Fruit fly (Drosophila melanogaster): ENCODE measurements around the gene bond.

The bond gene

DNA sequence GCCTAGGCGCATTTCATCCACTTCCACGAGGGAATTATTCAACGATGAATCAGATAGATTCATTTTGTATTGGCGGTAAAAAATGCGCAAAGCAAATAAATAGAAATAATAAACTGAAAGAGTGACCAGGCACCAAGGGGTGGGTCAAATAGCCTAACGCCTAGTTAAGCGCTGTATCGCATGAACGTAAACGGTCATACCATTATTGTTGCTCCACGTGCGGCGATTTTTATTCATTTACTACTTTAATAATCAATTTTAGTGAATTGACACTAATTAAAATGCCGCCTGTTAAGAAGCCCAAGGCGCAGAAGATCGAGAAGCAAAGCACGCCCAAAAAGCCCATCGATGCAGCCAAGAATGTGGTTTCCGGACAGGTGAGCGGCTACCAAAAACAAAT lies 34.1 kb downstream of the bond start, which contains the start of the genes CG33107 and CG6937 (continued):
- TF ChIP-seq Adf1 (GFP tag; IDR thresholded peaks at IDR 0.05) (no peak), Max (GFP tag; optimal IDR thresholded peaks at IDR 0.05) (peak; percentile 87), CG11560 (tag; IDR thresholded peaks at IDR 0.05) (no peak), CG7786 (GFP tag; optimal IDR thresholded peaks at IDR 0.05) (no peak), fd96Cb (tag; optimal IDR thresholded peaks at IDR 0.05) (no peak), stwl (tag; optimal IDR thresholded peaks at IDR 0.05) (peak; percentile 71), z (GFP tag; IDR thresholded peaks at IDR 0.05) (no peak), ash1 (GFP tag; optimal IDR thresholded peaks at IDR 0.05) (no peak), Opbp (GFP tag; IDR thresholded peaks at IDR 0.05; ENCODE audit: partially characterized antibody) (0 out of 3 replicates have a peak, but pooled peaks have one; percentile 48), CG2889 (GFP tag; IDR thresholded peaks at IDR 0.05) (no peak), Hr3 (GFP tag; optimal IDR thresholded peaks at IDR 0.05) (no peak), ara (GFP tag; IDR thresholded peaks at IDR 0.05) (no peak), CG9797 (GFP tag; optimal IDR thresholded peaks at IDR 0.05) (peak; percentile 82), CG1603 (tag; optimal IDR thresholded peaks at IDR 0.05) (peak; percentile 65), CG8765 (GFP tag; IDR thresholded peaks at IDR 0.05) (no peak), row (GFP tag; IDR thresholded peaks at IDR 0.05) (no peak), GATAe (GFP tag; conservative IDR thresholded peaks at IDR 0.05) (no peak), CG17186 (GFP tag; optimal IDR thresholded peaks at IDR 0.05) (peak; percentile 34), Sin3A (optimal IDR thresholded peaks at IDR 0.05) (peak; percentile 47), D (optimal IDR thresholded peaks at IDR 0.05) (no peak), D (GFP tag; optimal IDR thresholded peaks at IDR 0.05) (no peak), CG17568 (GFP tag; optimal IDR thresholded peaks at IDR 0.05) (no peak), CG8478 (optimal IDR thresholded peaks at IDR 0.05) (no peak), CG13123 (GFP tag; optimal IDR thresholded peaks at IDR 0.05) (no peak), CG2120 (GFP tag; optimal IDR thresholded peaks at IDR 0.05) (no peak), dati (GFP tag; IDR thresholded peaks at IDR 0.05) (no peak), kah (GFP tag; optimal IDR thresholded peaks at IDR 0.05) (no peak), CG12659 (GFP tag; optimal IDR thresholded peaks at IDR 0.05) (peak; percentile 46), CG4424 (GFP tag; optimal IDR thresholded peaks at IDR 0.05) (no peak), Ets97D (GFP tag; optimal IDR thresholded peaks at IDR 0.05) (peak; percentile 30), CG4404 (GFP tag; IDR thresholded peaks at IDR 0.05) (no peak), odd (GFP tag; optimal IDR thresholded peaks at IDR 0.05) (no peak), CG31388 (GFP tag; optimal IDR thresholded peaks at IDR 0.05) (no peak), salm (tag; optimal IDR thresholded peaks at IDR 0.05) (no peak), Xbp1 (GFP tag; optimal IDR thresholded peaks at IDR 0.05) (no peak), Fer3 (tag; optimal IDR thresholded peaks at IDR 0.05) (no peak), slp2 (GFP tag; optimal IDR thresholded peaks at IDR 0.05) (no peak), CG7745 (tag; optimal IDR thresholded peaks at IDR 0.05) (no peak), ci (GFP tag; IDR thresholded peaks at IDR 0.05) (no peak), pzg (GFP tag; optimal IDR thresholded peaks at IDR 0.05) (peak; percentile 76), h (optimal IDR thresholded peaks at IDR 0.05) (no peak), CG17829 (tag; optimal IDR thresholded peaks at IDR 0.05) (peak; percentile 17), Antp (GFP tag; optimal IDR thresholded peaks at IDR 0.05) (no peak), CG43689 (GFP tag; IDR thresholded peaks at IDR 0.05) (no peak), ftz-f1 (GFP tag; optimal IDR thresholded peaks at IDR 0.05) (peak; percentile 86), NC2β (GFP tag; optimal IDR thresholded peaks at IDR 0.05) (no peak), BtbVII (GFP tag; optimal IDR thresholded peaks at IDR 0.05) (no peak), CG14441 (GFP tag; IDR thresholded peaks at IDR 0.05) (no peak), cg (GFP tag; optimal IDR thresholded peaks at IDR 0.05) (no peak), CG2129 (GFP tag; IDR thresholded peaks at IDR 0.05; ENCODE audit: partially characterized antibody) (no peak), Nf-YB (GFP tag; optimal IDR thresholded peaks at IDR 0.05) (no peak), E2f1 (GFP tag; IDR thresholded peaks at IDR 0.05) (no peak), Mes4 (GFP tag; optimal IDR thresholded peaks at IDR 0.05) (no peak), ATbp (GFP tag; optimal IDR thresholded peaks at IDR 0.05) (no peak)

Measured in whole organism, embryonic.